Fruit fly (Drosophila melanogaster): ENCODE results near the gene Jarid2.

dm6 chr3L:9497249-9497648 is 20.4 kb downstream of the Jarid2 start:
- TF ChIP-seq Dfd (GFP tag; optimal IDR thresholded peaks at IDR 0.05): no peak
- TF ChIP-seq Hnf4 (GFP tag; optimal IDR thresholded peaks at IDR 0.05): no peak
- TF ChIP-seq Mio (GFP tag; optimal IDR thresholded peaks at IDR 0.05): no peak
- TF ChIP-seq dmrt93B (GFP tag; optimal IDR thresholded peaks at IDR 0.05): no peak
- TF ChIP-seq pan (optimal IDR thresholded peaks at IDR 0.05): no peak
- TF ChIP-seq CG9705 (GFP tag; optimal IDR thresholded peaks at IDR 0.05): no peak
- no peak for TF ChIP-seq psq (GFP tag; optimal IDR thresholded peaks at IDR 0.05)
- TF ChIP-seq Myc (optimal IDR thresholded peaks at IDR 0.05): no peak
- TF ChIP-seq h (GFP tag; optimal IDR thresholded peaks at IDR 0.05): no peak
- no peak for TF ChIP-seq br (GFP tag; optimal IDR thresholded peaks at IDR 0.05)
- no peak for TF ChIP-seq usp (GFP tag; optimal IDR thresholded peaks at IDR 0.05)
- no peak for TF ChIP-seq Rel (GFP tag; optimal IDR thresholded peaks at IDR 0.05)
- no peak for TF ChIP-seq Rel (tag; optimal IDR thresholded peaks at IDR 0.05)
